Worm (Caenorhabditis elegans): ENCODE results near the gene F36H5.17.

ce11 chrII:1724314-1724713, 31.7 kb downstream of the F36H5.17 start, which contains the start of gene fbxb-11:
- TF ChIP-seq tra-4 (tag; optimal IDR thresholded peaks at IDR 0.05) (no peak), ama-1 (optimal IDR thresholded peaks at IDR 0.05) (no peak), flt-1 (GFP tag; IDR thresholded peaks at IDR 0.05) (no peak), aly-1 (tag; optimal IDR thresholded peaks at IDR 0.05) (no peak), pes-1 (GFP tag; IDR thresholded peaks at IDR 0.05) (no peak), sea-1 (GFP tag; conservative IDR thresholded peaks at IDR 0.05) (no peak), hmbx-1 (tag; optimal IDR thresholded peaks at IDR 0.05) (no peak), tbx-37 (GFP tag; conservative IDR thresholded peaks at IDR 0.05) (no peak), tbx-11 (GFP tag; IDR thresholded peaks at IDR 0.05) (no peak), ets-7 (tag; optimal IDR thresholded peaks at IDR 0.05) (no peak)
